Worm (Caenorhabditis elegans): ENCODE measurements around the gene unc-52.

DNA sequence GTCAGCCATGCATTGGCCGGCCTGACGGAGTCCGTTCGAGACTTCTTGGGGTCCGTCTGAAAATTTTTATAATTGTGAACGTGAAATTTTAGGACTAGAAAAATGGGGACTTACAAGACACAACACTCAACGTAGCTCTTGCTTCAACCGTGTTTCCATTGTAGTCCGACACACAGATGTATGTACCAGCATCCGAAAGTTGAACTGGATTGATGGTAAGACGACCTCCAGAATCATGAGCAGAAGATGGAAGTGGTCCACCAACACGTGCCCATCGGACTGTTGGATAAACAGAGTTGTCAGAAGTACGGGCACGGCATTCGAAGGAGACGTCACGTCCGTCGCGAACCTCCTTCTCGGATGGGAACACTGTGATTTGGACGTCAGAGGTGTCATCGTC is 18.0 kb downstream of the unc-52 start:
- TF ChIP-seq tab-1 (GFP tag; IDR thresholded peaks at IDR 0.05) (no peak), T22C8.4 (GFP tag; IDR thresholded peaks at IDR 0.05) (no peak), flt-1 (GFP tag; IDR thresholded peaks at IDR 0.05) (no peak), ztf-23 (GFP tag; IDR thresholded peaks at IDR 0.05) (no peak), ztf-29 (GFP tag; IDR thresholded peaks at IDR 0.05) (no peak)

Measured in whole organism, midembryonic.